Worm (Caenorhabditis elegans) whole organism, early embryonic: ENCODE data around the gene dmsr-3.

Experiments
- F13C5.2 ChIP-seq: sonication (generic microtip); optimal IDR thresholded peaks from 2 replicates; lab custom pipeline; 2017; ENCODE audit warnings: mild to moderate bottlenecking, missing genetic modification characterization, inconsistent platforms, missing compliant biosample characterization
- ama-1 ChIP-seq: fragments of 150-350 bp; optimal IDR thresholded peaks from 2 replicates; lab custom pipeline; 2014
- ceh-36 ChIP-seq: sonication (generic microtip); optimal IDR thresholded peaks from 2 replicates; lab custom pipeline; 2016; ENCODE audit warnings: missing genetic modification characterization, inconsistent platforms, missing compliant biosample characterization
- ets-7 ChIP-seq: sonication (generic microtip); optimal IDR thresholded peaks from 2 replicates; lab custom pipeline; 2016; ENCODE audit warnings: missing genotype, missing genetic modification characterization, missing compliant biosample characterization
- flt-1 ChIP-seq: fragments of 200-800 bp; sonication (Bioruptor generic); IDR thresholded peaks from 2 replicates; pipeline ENCODE4 v1.3.6; 2022; ENCODE audit warnings: missing genetic modification characterization, missing compliant biosample characterization
- hmbx-1 ChIP-seq: sonication (generic microtip); optimal IDR thresholded peaks from 2 replicates; lab custom pipeline; 2016; ENCODE audit warnings: mild to moderate bottlenecking, missing genetic modification characterization, missing compliant biosample characterization
- scrt-1 ChIP-seq: fragments of 200-800 bp; sonication (Bioruptor generic); IDR thresholded peaks from 2 replicates; pipeline ENCODE4 v1.3.6; 2022; ENCODE audit warnings: missing genetic modification characterization, missing compliant biosample characterization
- sea-1 ChIP-seq: fragments of 200-800 bp; sonication (Bioruptor generic); conservative IDR thresholded peaks from 2 replicates; pipeline ENCODE4 v1.3.6; 2022; ENCODE audit warnings: missing genetic modification characterization, missing compliant biosample characterization
- tbx-11 ChIP-seq: fragments of 200-800 bp; sonication (Bioruptor generic); IDR thresholded peaks from 2 replicates; pipeline ENCODE4 v1.3.6; 2022; ENCODE audit warnings: missing genetic modification characterization, missing compliant biosample characterization
- tbx-37 ChIP-seq: fragments of 200-800 bp; sonication (Bioruptor generic); conservative IDR thresholded peaks from 2 replicates; pipeline ENCODE4 v1.3.6; 2022; ENCODE audit warnings: missing genetic modification reagents, missing genetic modification characterization, missing compliant biosample characterization
- tra-4 ChIP-seq: sonication (generic microtip); optimal IDR thresholded peaks from 2 replicates; lab custom pipeline; 2017; ENCODE audit warnings: missing genetic modification characterization, missing compliant biosample characterization

ce11 chrII:13367784-13368183 lies 11.8 kb upstream of the dmsr-3 start:
- TF ChIP-seq ama-1 (lab: Kevin White, UChicago) (no peak), flt-1 (GFP tag; lab: Robert Waterston, UW) (no peak), ets-7 (tag; lab: Kevin White, UChicago) (no peak), F13C5.2 (no peak), hmbx-1 (tag; lab: Kevin White, UChicago) (no peak), sea-1 (GFP tag; lab: Robert Waterston, UW) (no peak), tbx-37 (no peak), tra-4 (tag; lab: Kevin White, UChicago) (no peak), tbx-11 (no peak), ceh-36 (tag; lab: Kevin White, UChicago) (no peak), scrt-1 (GFP tag; lab: Robert Waterston, UW) (no peak)
